Worm (Caenorhabditis elegans) whole organism, young adult: ENCODE data around the gene ZK688.4.

Experiments used
- F37B4.10 ChIP-seq: fragments of 200-800 bp; sonication (Bioruptor generic); IDR thresholded peaks from 2 replicates; pipeline ENCODE4 v1.3.6; 2022; ENCODE audit warnings: missing genetic modification characterization, missing compliant biosample characterization
- F49E8.2 ChIP-seq: sonication (generic microtip); optimal IDR thresholded peaks from 3 replicates; lab custom pipeline; 2017; ENCODE audit warnings: missing genetic modification characterization, mild to moderate bottlenecking, missing compliant biosample characterization, antibody characterized with exemption, moderate library complexity; ENCODE audit not compliant: insufficient read depth
- hsf-1 ChIP-seq: fragments of 200-800 bp; sonication (Bioruptor generic); IDR thresholded peaks from 2 replicates; pipeline ENCODE4 v1.3.6; 2022; ENCODE audit warnings: missing genetic modification reagents, missing genetic modification characterization, missing compliant biosample characterization

DNA sequence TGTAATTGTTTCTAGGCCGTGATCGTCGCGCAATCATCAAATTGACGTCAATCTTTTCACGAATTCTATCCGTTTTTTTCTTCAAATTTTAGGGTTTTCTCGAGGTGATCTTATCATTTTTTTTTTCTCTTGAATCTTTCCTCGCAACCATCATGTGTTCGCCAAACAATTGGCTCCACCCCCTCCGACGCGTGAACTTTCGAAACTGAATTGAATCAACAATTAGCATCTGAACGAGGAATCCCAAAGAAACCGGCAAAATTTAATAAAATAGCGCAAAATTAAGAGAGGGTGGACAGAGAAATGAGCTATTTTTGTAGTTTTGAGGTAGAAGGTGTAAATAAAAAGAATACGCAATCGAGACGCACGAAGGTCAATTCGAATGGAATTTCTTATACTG is 22.0 kb upstream of the ZK688.4 start:
- TF ChIP-seq F49E8.2 (no peak), hsf-1 (GFP tag; lab: Robert Waterston, UW) (no peak), F37B4.10 (GFP tag; lab: Robert Waterston, UW) (no peak)
